Fruit fly (Drosophila melanogaster) whole organism, prepupa: ENCODE results near the gene CG11342.

Source experiments
- CG3032 ChIP-seq: fragments of 200-800 bp; optimal IDR thresholded peaks from 2 replicates; lab custom pipeline; 2019; ENCODE audit warnings: missing biosample characterization, mild to moderate bottlenecking, missing genetic modification characterization, moderate library complexity
- OdsH ChIP-seq: fragments of 200-800 bp; sonication (Bioruptor generic); optimal IDR thresholded peaks from 3 replicates; lab custom pipeline; 2016; ENCODE audit warnings: missing biosample characterization, missing genetic modification characterization
- fd85E ChIP-seq: fragments of 200-800 bp; sonication (Bioruptor generic); optimal IDR thresholded peaks from 3 replicates; lab custom pipeline; 2016; ENCODE audit warnings: missing biosample characterization, missing genetic modification characterization
- lz ChIP-seq: fragments of 200-800 bp; sonication (Bioruptor generic); optimal IDR thresholded peaks from 3 replicates; lab custom pipeline; 2016; ENCODE audit warnings: missing biosample characterization, missing genetic modification characterization
- ss ChIP-seq, 2 experiments: fragments of 200-800 bp; sonication (Bioruptor generic); optimal IDR thresholded peaks; 2 replicates in 1 of 2; 3 replicates in 1 of 2; lab custom pipeline; 2017 to 2018; ENCODE audit warnings: mild to moderate bottlenecking in 2 of 2, missing biosample characterization in 2 of 2, missing genetic modification characterization in 2 of 2, moderate library complexity in 1 of 2
- svp ChIP-seq: fragments of 200-800 bp; sonication (Bioruptor generic); peaks from one replicate; lab custom pipeline; 2016; ENCODE audit warnings: missing biosample characterization, missing genetic modification characterization

DNA sequence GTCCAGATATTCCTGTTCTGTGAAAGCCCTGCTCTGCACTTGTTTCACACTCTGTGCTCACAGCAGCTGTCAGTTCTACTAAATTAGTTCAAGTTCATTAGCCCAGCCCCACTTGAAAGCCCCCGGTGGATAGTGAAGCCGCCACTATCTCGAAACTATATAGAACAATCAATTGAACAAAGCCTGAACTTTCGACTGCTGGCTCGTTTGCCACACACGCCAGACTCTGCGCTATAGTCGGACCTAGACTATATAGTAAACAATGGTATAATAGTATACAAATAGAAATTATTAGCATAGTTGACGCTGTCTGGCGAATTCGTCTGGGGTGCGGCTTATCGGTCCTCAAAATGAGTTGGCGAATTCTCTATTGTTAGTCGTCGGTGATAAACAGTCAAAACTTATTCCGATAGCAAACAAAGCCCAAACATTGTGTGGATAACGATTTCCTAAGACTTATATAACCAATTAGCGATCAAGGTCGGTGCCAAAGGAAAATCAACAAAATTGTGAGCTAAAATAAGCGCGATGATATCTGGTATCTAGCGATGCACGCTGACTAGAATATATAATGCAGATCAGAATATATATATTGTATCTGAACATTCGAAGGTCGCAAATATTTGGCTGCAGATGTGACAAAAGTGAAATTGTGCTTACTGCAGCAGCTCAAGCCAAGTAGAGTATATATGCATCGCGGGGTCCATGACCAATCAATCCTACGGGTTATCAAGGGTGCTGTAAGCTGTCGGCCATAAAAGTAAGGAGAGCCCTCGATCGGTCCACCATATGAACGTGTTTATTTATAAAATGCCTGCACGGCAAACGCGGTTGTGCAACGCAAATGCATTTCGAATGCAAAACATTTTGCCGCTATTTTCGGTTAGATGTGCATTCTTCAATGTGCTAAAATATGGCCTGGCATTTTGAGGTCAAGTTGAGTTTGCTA lies 48.3 kb upstream of the CG11342 start:
- TF ChIP-seq fd85E (GFP tag; lab: Kevin White, UChicago) (no peak), lz (GFP tag; lab: Kevin White, UChicago) (no peak), CG3032 (no peak), OdsH (GFP tag; lab: Kevin White, UChicago) (no peak), svp (GFP tag; lab: Kevin White, UChicago) (peak; percentile 98), ss (GFP tag; optimal IDR thresholded peaks at IDR 0.05; lab: Kevin White, UChicago) (no peak)
